Worm (Caenorhabditis elegans): Measurements from ENCODE around the gene ZK546.19.
A peak's percentile ranks its signal among the peaks of the same experiment; 100 is the strongest.
"Not testable (repeated sequence)": the region's sequence is repeated elsewhere in the genome, so short reads cannot be mapped to it uniquely, and the experiment has no call there.

Gene ZK546.19

DNA sequence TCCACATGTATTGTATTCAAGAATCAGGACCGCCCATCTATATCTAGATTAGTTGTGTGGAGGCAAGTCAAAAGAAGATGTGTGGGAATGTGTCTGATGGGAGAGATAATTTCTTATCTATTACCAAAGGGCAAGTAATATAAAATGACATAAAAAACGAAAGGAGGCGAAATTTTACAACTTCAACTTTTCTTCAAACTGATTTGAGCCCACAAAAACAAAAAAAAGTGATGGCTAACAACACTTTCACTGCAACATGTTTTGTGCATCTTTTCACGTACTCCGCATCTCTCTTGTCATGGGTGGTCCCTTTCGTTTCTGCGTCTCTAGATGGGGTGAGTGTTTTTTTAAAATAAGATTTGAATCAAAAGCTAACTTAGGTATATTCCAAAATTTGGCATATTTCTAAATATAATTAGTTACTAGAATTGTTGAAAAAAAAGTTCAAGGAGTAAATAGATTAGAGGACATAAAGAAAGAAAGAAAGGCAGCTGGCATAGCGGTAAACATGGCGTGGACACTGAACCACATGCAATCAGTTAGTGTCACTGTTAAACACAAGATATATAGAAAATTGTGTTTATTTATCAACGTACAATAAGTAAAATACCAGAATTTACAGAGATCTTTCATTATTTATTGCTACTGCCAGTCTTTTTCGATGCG is at the start of gene ZK546.19:
ZK546.19 (plus strand) TSS at position 186 of the 666 bp plus-strand sequence.
- TF ChIP-seq him-1 (tag; optimal IDR thresholded peaks at IDR 0.05) (no peak), dao-5 (tag; optimal IDR thresholded peaks at IDR 0.05) (no peak), W03F9.2 (tag; optimal IDR thresholded peaks at IDR 0.05) (no peak)

DNA sequence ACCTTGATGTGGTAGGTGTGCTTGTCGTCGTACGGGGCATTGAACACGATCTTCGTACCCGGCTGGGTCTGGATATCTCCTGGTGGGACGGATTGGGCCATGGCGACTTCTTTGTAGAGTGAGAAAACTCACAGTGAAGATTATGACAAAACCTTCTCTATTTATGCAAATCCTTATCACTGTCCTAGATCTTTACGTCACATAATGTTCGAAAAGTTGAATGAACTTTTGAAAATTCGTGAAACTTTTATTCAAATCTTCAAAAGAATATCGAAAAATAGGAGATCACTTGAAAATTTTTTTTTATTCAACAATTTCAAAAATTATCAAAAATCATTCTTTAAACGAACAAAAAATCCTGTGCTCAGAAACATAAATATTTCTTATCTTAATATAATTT is 48.9 kb upstream of the ZK546.19 start, which contains the start of gene msp-33:
msp-33 (minus strand) TSS at position 101 of the 400 bp plus-strand sequence.
- TF ChIP-seq W03F9.2 (tag; optimal IDR thresholded peaks at IDR 0.05) (no peak), him-1 (tag; optimal IDR thresholded peaks at IDR 0.05) (no peak), dao-5 (tag; optimal IDR thresholded peaks at IDR 0.05) (no peak)

DNA sequence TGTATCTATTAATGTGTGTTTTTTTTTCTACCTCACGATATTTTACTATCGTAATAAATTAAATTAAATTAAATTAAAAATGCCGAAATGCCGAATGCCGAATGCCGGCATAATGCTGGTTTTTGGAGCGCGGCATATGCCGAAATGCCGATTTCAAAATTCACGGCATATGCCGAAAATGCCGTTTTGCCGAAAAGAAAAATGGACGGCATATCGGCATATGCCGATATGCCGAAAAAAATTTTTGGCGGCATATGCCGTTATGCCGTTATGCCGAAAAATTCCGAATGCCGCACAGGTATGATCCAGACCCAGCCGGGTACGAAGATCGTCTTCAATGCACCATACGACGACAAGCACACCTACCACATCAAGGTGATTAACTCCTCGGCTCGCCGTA is 43.0 kb upstream of the ZK546.19 start, which contains the start of gene msp-32:
msp-32 (plus strand) TSS at position 301 of the 400 bp plus-strand sequence.
- not testable (repeated sequence) for TF ChIP-seq dao-5, W03F9.2, him-1 (tag; optimal IDR thresholded peaks at IDR 0.05)

DNA sequence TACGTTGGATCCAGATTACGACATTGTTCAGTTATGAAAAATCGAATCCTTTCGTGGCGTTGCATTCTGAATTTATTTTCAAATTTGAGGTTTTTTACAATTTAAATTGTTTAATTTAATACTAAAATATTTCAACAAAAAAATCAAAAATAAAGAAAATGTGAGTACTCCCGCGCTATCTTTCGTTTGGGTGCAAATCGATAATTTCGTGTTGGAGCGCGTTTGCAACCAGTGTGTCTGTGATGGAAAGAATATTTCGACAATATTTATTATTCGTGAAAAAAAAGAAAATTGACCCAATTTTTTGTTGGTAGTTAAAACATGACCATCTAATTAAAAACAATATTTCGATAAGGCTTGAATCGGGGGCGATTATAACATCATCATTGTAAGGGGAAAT is 39.5 kb upstream of the ZK546.19 start, which contains the start of gene R05F9.9:
R05F9.9 (minus strand) TSS at position 66 of the 400 bp plus-strand sequence.
- TF ChIP-seq dao-5 (tag; optimal IDR thresholded peaks at IDR 0.05) (no peak), W03F9.2 (tag; optimal IDR thresholded peaks at IDR 0.05) (no peak), him-1 (tag; optimal IDR thresholded peaks at IDR 0.05) (no peak)

DNA sequence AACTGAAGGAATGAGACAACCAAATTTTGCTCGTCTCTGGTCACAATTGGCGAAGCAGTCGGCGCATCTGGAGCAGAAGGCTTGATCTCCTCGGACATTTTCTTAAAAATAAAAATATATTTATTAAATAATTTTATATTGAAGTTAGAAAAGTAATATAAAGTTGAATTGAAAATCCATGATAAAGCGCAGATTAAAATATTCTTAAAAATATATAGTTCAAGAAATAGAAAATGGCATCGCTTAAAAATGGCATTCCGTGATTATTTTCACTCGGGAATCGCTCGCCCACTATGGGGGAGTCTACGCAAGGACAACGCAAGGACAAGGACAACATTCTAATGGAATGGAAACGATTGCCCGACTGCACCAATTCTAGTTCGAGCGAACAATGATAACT is 37.8 kb upstream of the ZK546.19 start, which contains the start of gene sgt-1:
sgt-1 (minus strand) TSS at position 101 of the 400 bp plus-strand sequence.
- not testable (repeated sequence) for TF ChIP-seq dao-5, him-1, W03F9.2 (tag; optimal IDR thresholded peaks at IDR 0.05)

DNA sequence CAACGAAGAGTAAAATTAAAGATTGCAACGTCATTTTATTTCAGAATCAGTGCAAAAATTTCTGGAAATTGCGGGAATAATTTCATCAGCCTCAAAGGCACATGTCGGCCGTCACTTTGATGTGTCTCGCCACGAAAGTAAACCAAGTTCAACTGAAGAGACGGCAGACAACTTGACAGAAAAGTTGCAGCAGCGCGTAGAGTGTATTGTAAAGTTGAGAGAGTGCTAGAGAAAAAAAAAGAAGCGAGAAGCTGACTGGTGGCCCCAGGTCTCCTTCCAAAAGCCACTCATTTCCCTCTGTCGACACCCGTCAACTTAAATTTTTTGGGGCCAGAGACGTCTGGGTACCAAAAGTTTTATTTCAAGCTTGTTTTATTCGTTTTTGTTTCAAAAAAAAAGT is 37.2 kb upstream of the ZK546.19 start:
- TF ChIP-seq W03F9.2 (tag; optimal IDR thresholded peaks at IDR 0.05) (peak; percentile 88), him-1 (tag; optimal IDR thresholded peaks at IDR 0.05) (no peak), dao-5 (tag; optimal IDR thresholded peaks at IDR 0.05) (no peak)

DNA sequence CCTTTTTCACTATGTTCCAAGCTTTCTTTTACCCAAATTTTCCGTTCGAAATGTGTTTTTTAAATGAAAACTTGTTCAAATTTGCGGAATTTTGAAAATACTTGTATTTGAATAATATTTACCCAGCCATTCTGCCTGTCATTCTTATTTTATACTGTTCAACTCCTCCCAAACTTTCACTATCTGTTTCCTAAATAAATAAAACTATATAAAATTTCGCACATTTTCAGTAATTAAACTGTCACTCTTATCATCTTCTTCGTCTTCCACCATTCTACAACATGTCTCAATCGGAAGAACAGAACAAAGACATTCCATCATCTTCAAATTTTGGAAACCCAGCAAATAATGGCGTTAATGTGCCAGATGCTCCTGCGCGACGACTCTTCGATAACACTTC is 36.7 kb upstream of the ZK546.19 start, which contains the start of gene btbd-10:
btbd-10 (plus strand) TSS at position 231 of the 400 bp plus-strand sequence.
- TF ChIP-seq dao-5 (tag; optimal IDR thresholded peaks at IDR 0.05) (no peak), him-1 (tag; optimal IDR thresholded peaks at IDR 0.05) (no peak), W03F9.2 (tag; optimal IDR thresholded peaks at IDR 0.05) (no peak)

DNA sequence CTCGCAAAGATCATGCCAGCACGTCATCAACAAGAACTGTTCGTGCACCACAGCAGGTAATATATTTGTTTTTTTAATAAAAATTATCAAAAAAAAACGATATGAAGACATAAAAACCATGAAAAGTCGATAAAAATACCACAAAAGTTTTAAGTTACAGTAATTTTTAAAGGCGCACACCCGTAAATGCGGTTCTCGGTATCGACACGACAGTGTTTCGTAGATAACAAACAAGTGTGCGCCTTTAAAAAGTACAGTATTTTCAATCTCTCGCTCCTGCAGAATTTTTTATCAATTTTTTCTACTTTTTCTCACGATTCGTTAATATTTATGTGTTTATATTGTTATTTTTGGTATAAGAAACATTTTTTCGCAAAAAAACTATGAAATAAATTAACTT is 36.2 kb upstream of the ZK546.19 start:
- TF ChIP-seq dao-5 (tag; optimal IDR thresholded peaks at IDR 0.05), result no peak
- no peak for TF ChIP-seq W03F9.2 (tag; optimal IDR thresholded peaks at IDR 0.05)
- TF ChIP-seq him-1 (tag; optimal IDR thresholded peaks at IDR 0.05), result no peak

DNA sequence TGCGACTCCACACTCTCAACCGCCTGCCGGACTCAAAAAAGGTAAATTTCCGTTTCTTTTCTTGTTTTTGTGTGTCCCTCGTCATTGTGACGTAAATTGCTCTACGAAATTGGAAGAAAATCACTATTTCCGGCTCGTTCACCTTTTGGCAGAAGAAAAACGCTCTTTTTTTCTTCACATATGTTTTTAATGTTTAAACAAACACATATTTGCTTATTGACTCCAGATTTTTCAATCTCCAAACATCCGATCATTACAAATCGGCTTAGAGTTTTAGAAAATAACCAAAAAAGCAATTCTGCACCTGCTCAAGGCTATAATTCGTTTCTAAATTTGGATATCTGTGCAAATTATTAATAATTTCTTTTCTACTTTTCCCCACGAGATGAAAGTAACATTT is 35.6 kb upstream of the ZK546.19 start:
- no peak for TF ChIP-seq him-1 (tag; optimal IDR thresholded peaks at IDR 0.05)
- TF ChIP-seq W03F9.2 (tag; optimal IDR thresholded peaks at IDR 0.05), result no peak
- no peak for TF ChIP-seq dao-5 (tag; optimal IDR thresholded peaks at IDR 0.05)

DNA sequence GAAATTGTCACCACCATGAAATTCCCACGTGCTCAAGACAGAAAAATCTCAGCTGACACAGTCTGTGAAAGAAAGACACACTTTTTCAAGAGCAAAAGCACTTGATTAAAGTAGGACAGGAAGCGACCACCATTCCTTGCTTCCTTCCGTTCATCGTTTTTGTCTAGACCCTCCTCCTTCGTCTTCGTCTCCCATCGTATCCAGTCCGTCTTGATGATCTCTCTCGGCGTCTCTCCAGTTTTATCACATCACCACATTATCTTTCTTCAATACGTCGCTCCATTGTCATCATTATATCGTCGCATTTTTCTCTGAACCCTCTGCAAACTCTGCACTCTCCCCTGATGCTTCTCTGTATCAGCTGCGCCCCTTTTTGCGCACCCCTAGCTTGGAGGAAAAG is 33.4 kb upstream of the ZK546.19 start:
- TF ChIP-seq him-1 (tag; optimal IDR thresholded peaks at IDR 0.05), result no peak
- TF ChIP-seq dao-5 (tag; optimal IDR thresholded peaks at IDR 0.05), result no peak
- TF ChIP-seq W03F9.2 (tag; optimal IDR thresholded peaks at IDR 0.05), result no peak

DNA sequence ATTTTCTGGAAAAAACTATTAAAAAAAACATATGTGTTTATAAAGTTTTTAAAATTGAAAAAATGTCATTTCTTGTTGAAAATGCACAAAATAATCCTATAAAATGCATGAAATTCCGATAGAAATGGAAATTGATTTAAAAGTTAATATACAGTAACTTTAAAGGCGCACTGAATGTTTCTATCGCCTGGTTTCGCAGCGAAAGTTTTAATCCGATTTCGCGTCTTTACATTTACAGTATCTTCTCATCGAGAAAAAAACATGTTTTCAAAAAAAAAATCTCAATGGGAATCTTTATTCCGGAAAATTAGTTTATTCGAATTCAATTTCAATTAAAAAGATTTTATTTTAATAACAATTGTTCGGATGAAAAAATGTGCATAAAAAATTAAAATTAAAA is 27.3 kb upstream of the ZK546.19 start, which contains the start of gene R05F9.11:
R05F9.11 (minus strand) TSS at position 5 of the 400 bp plus-strand sequence.
- TF ChIP-seq dao-5 (tag; optimal IDR thresholded peaks at IDR 0.05) (no peak), him-1 (tag; optimal IDR thresholded peaks at IDR 0.05) (no peak)

DNA sequence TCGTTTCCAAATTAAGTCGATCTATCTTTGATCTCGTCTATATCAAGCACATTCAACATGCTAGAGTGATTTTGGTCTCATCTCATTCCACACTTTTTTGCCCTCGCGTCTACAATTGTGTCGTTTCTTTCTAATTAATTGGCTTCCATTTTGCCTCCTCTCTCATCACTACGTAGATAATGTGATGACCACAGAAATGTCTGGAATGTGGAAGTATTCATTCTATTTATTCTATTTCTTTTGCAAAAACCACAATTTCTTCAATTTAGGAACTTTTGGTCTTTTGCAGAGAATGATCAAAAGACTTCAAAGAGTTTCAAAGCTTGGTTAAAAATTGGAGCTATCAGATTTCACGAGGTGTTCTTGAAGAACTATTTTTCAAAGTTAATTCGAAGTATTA is 26.0 kb upstream of the ZK546.19 start:
- TF ChIP-seq him-1 (tag; optimal IDR thresholded peaks at IDR 0.05) (no peak), W03F9.2 (tag; optimal IDR thresholded peaks at IDR 0.05) (no peak), dao-5 (tag; optimal IDR thresholded peaks at IDR 0.05) (no peak)

DNA sequence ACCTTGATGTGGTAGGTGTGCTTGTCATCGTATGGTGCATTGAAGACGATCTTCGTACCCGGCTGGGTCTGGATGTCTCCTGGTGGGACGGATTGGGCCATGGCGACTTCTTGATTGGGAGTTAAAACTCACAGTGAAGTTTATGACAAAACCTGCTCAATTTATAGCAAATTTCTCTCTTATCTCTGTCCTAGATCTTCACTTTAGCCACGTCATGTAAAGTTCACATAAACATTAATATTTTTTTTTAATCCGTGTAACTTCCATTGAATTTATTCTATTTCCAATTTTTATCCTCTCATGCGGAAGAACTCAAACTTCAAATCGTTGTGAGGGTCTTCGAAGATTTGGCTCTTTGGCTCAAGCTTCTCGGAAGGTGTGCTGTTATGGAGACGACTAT is 25.1 kb upstream of the ZK546.19 start, which contains the start of gene msp-31:
msp-31 (minus strand) TSS at position 101 of the 400 bp plus-strand sequence.
- TF ChIP-seq him-1, dao-5, W03F9.2 (tag; optimal IDR thresholded peaks at IDR 0.05): not testable (repeated sequence)

DNA sequence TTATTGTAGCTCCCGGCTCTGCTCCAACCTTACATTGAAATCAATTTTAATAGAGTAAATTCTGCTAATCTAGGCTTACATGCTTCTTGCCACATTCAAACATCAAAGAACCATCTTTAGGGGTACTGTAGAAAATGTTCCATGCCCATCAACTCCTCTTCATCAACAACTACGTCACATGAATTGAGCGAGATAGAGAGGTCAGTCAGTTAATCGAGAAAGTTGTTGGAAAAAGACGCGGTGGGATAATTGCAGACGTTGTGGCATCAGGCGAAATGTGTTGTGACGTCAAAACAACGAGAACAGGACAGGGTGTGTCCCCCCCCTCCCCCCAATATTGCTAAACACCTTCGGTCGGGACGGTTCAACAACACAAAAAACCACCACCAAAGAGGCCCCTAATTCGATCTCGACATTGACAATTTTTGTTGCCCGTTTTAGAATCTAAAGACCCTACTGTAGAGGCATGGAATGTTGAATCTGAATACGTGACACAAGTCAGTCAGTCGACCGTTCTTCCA is 23.0 kb upstream of the ZK546.19 start:
- TF ChIP-seq him-1 (tag; optimal IDR thresholded peaks at IDR 0.05) (no peak), W03F9.2 (tag; optimal IDR thresholded peaks at IDR 0.05) (no peak), dao-5 (tag; optimal IDR thresholded peaks at IDR 0.05) (no peak)
